Worm (Caenorhabditis elegans) whole organism, L2 larva: ENCODE results near the gene fzr-1.

ENCODE experiments used
- C34F6.9 ChIP-seq: fragments of 150-350 bp; optimal IDR thresholded peaks from 2 replicates; lab custom pipeline; 2014; ENCODE audit warnings: missing biosample characterization, missing genetic modification characterization
- F13H6.1 ChIP-seq: sonication (generic microtip); optimal IDR thresholded peaks from 2 replicates; lab custom pipeline; 2016; ENCODE audit warnings: missing genetic modification characterization, missing compliant biosample characterization
- R02D3.7 ChIP-seq: fragments of 150-350 bp; optimal IDR thresholded peaks from 2 replicates; lab custom pipeline; 2014; ENCODE audit warnings: missing biosample characterization, missing genetic modification characterization
- ZK546.5 ChIP-seq: sonication (generic microtip); optimal IDR thresholded peaks from 2 replicates; lab custom pipeline; 2017; ENCODE audit warnings: missing biosample characterization, missing genetic modification characterization
- alr-1 ChIP-seq: fragments of 150-350 bp; optimal IDR thresholded peaks from 2 replicates; lab custom pipeline; 2014; ENCODE audit warnings: missing biosample characterization, missing genetic modification characterization
- ama-1 ChIP-seq: fragments of 150-350 bp; optimal IDR thresholded peaks from 2 replicates; lab custom pipeline; 2018; ENCODE audit warnings: inconsistent platforms
- blmp-1 ChIP-seq: sonication (generic microtip); optimal IDR thresholded peaks from 2 replicates; lab custom pipeline; 2017; ENCODE audit warnings: missing genetic modification characterization, mild to moderate bottlenecking, missing compliant biosample characterization, antibody characterized with exemption, moderate library complexity; ENCODE audit not compliant: insufficient read depth
- ceh-82 ChIP-seq: fragments of 150-350 bp; optimal IDR thresholded peaks from 2 replicates; lab custom pipeline; 2014; ENCODE audit warnings: missing biosample characterization, missing genetic modification characterization
- elt-3 ChIP-seq: sonication (generic microtip); optimal IDR thresholded peaks from 2 replicates; lab custom pipeline; 2017; ENCODE audit warnings: missing biosample characterization, missing genetic modification characterization
- lin-11 ChIP-seq: fragments of 150-350 bp; sonication (generic microtip); optimal IDR thresholded peaks from 2 replicates; lab custom pipeline; 2014; ENCODE audit warnings: missing biosample characterization, missing genetic modification characterization, inconsistent platforms, mixed read lengths
- lin-13 ChIP-seq: fragments of 150-350 bp; optimal IDR thresholded peaks from 2 replicates; lab custom pipeline; 2014; ENCODE audit warnings: missing biosample characterization, missing genetic modification reagents, missing genetic modification characterization
- lin-39 ChIP-seq: fragments of 150-350 bp; optimal IDR thresholded peaks from 2 replicates; lab custom pipeline; 2014; ENCODE audit warnings: missing biosample characterization, missing genetic modification reagents, missing genetic modification characterization
- lsy-2 ChIP-seq, 2 experiments: fragments of 150-350 bp in 1 of 2; sonication (generic microtip) in 1 of 2; optimal IDR thresholded peaks; 2 replicates each; lab custom pipeline; 2014 to 2017; ENCODE audit warnings: missing biosample characterization in 2 of 2, missing genetic modification characterization in 2 of 2
- mbf-1 ChIP-seq: sonication (generic microtip); optimal IDR thresholded peaks from 2 replicates; lab custom pipeline; 2017; ENCODE audit warnings: missing biosample characterization, missing genetic modification characterization
- mdl-1 ChIP-seq, 2 experiments: fragments of 150-350 bp in 1 of 2; sonication (generic microtip) in 1 of 2; optimal IDR thresholded peaks; 2 replicates each; lab custom pipeline; 2017; ENCODE audit warnings: missing biosample characterization in 2 of 2, missing genetic modification characterization in 2 of 2
- nhr-129 ChIP-seq: fragments of 150-350 bp; optimal IDR thresholded peaks from 2 replicates; lab custom pipeline; 2014; ENCODE audit warnings: missing biosample characterization, missing genetic modification characterization
- nhr-21 ChIP-seq: fragments of 150-350 bp; optimal IDR thresholded peaks from 2 replicates; lab custom pipeline; 2014; ENCODE audit warnings: missing biosample characterization, missing genetic modification characterization
- nhr-237 ChIP-seq: fragments of 150-350 bp; optimal IDR thresholded peaks from 2 replicates; lab custom pipeline; 2014; ENCODE audit warnings: missing biosample characterization, missing genetic modification characterization
- nhr-25 ChIP-seq: fragments of 150-350 bp; sonication (generic microtip); optimal IDR thresholded peaks from 3 replicates; lab custom pipeline; 2014; ENCODE audit warnings: missing biosample characterization, missing genetic modification characterization
- nhr-6 ChIP-seq: fragments of 150-350 bp; optimal IDR thresholded peaks from 2 replicates; lab custom pipeline; 2014; ENCODE audit warnings: missing biosample characterization, missing genetic modification characterization
- sem-4 ChIP-seq: fragments of 150-350 bp; optimal IDR thresholded peaks from 2 replicates; lab custom pipeline; 2014; ENCODE audit warnings: missing biosample characterization, missing genetic modification reagents, missing genetic modification characterization
- skn-1 ChIP-seq: sonication (generic microtip); optimal IDR thresholded peaks from 2 replicates; lab custom pipeline; 2017; ENCODE audit warnings: missing biosample characterization, missing genetic modification characterization
- sma-9 ChIP-seq, 2 experiments: fragments of 150-350 bp in 1 of 2; sonication (generic microtip) in 1 of 2; optimal IDR thresholded peaks; 2 replicates each; lab custom pipeline; 2014 to 2016; ENCODE audit warnings: missing genetic modification characterization in 2 of 2, mild to moderate bottlenecking in 1 of 2, missing biosample characterization in 1 of 2, missing compliant biosample characterization in 1 of 2, missing genetic modification reagents in 1 of 2, moderate library complexity in 1 of 2
- unc-39 ChIP-seq: fragments of 150-350 bp; optimal IDR thresholded peaks from 2 replicates; lab custom pipeline; 2014; ENCODE audit warnings: missing biosample characterization, missing genetic modification characterization
- ztf-1 ChIP-seq: fragments of 200-800 bp; sonication (Bioruptor generic); conservative IDR thresholded peaks from 2 replicates; pipeline ENCODE4 v1.3.6; 2022; ENCODE audit warnings: missing genetic modification characterization, missing compliant biosample characterization
- ztf-11 ChIP-seq: sonication (generic microtip); optimal IDR thresholded peaks from 2 replicates; lab custom pipeline; 2017; ENCODE audit warnings: missing biosample characterization, missing genetic modification characterization
- ztf-4 ChIP-seq: fragments of 150-350 bp; optimal IDR thresholded peaks from 2 replicates; lab custom pipeline; 2014; ENCODE audit warnings: missing biosample characterization, missing genetic modification characterization

fzr-1 gene

DNA sequence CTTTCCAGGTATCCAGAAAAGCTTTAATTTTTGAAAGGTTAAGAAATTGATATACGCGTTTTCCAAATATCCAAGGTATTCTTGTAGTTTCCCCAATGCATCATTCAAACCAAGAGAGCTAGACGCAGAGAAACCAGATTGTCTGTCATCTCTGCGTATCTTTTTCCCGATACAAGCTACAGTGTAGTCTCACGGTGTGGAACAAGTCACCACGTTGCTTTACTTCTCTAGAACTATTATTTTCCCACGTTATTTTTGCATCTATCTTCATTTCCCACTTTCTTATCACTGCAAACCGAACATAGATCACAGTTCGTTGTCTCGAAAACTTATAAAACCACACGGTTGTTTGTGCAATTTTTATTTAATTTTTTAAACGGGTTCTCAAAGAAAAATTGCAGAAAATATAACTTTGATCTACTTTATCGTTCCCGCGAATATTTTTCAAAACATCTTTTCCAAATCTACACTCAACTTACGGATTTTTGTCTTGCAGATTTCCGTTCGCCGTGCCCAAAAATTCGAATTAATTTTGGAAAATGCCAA is 12.0 kb upstream of the fzr-1 start, which contains the start of gene gstk-1 (continued):
- no peak for TF ChIP-seq ama-1 (lab: Kevin White, UChicago)
- TF ChIP-seq skn-1 (tag; lab: Kevin White, UChicago): no peak
- no peak for TF ChIP-seq ztf-11 (tag; lab: Kevin White, UChicago)

- TF ChIP-seq nhr-129 (peak; percentile 18), R02D3.7 (no peak), sma-9 (GFP tag; optimal IDR thresholded peaks at IDR 0.05; lab: Kevin White, UChicago) (peak; percentile 17), sma-9 (tag; optimal IDR thresholded peaks at IDR 0.05; lab: Kevin White, UChicago) (no peak)
- TF ChIP-seq, all 48 proteins: peak for 2
Observed at ce11 chrII:9655530-9656139, 11.4 kb upstream of the fzr-1 start, which contains the start of gene ZK1307.1. TSS of gene ZK1307.1 (minus strand) at chrII:9655580.

DNA sequence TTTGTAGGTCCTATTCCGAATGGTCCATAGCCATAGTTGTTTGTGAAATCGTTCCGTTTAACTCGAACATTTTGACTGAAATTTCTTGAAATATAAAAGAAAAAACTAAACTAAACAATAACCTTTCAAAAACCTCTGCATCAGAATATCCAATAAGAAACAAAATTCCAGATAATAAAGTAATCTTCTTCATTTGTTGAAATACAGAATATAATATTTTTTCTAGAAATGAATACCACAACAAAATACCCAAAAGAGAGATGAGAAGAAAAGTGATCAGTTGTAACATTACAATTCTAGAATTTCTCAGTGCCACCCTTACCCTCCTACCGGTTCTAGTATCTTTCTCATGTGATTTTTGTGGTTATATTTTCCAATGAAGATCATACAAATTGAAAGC is 9.4 kb upstream of the fzr-1 start, which contains the start of gene ZK1307.2:
Gene ZK1307.2 (minus strand): TSS at position 274 of the 400 bp plus-strand sequence.
- TF ChIP-seq mdl-1 (tag; optimal IDR thresholded peaks at IDR 0.05; lab: Kevin White, UChicago) (no peak), nhr-25 (tag; lab: Kevin White, UChicago) (peak; percentile 32)

ce11 chrII:9652919-9653318 is 8.7 kb upstream of the fzr-1 start, which contains the start of gene ZK1307.3:
TSS of gene ZK1307.3 (minus strand) at chrII:9653019.
- no peak for TF ChIP-seq ZK546.5 (tag; lab: Kevin White, UChicago)
- no peak for TF ChIP-seq lin-39 (tag; lab: Kevin White, UChicago)
- no peak for TF ChIP-seq elt-3 (tag; lab: Kevin White, UChicago)
- no peak for TF ChIP-seq unc-39 (tag; lab: Kevin White, UChicago)
- TF ChIP-seq nhr-6 (tag; lab: Kevin White, UChicago): no peak
- TF ChIP-seq lin-11 (tag; lab: Kevin White, UChicago): no peak
- no peak for TF ChIP-seq nhr-237 (tag; lab: Kevin White, UChicago)
- TF ChIP-seq, all 48 proteins: peak for 0

DNA sequence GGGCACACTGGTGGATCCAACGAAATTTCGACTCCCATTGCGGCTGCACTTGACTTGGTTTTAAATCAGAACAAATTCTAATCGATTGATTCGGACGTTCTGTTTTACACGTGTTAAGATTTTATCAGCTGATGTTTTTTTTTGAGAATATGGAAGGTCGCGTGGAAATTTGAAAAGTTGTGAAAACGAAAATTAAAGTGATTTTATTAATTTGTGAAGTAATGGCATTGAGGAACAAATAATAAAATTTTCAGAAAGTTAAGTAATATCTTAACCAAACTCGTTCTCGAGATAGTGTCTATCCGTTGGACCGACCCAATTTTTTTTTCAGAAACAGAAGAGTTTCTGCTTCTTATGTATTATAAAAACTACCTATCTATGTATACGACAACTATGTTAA is 7.4 kb upstream of the fzr-1 start, which contains the start of gene ZK1307.4:
Gene ZK1307.4 (minus strand): TSS at position 101 of the 400 bp plus-strand sequence.
- TF ChIP-seq C34F6.9 (tag; lab: Kevin White, UChicago): no peak
- TF ChIP-seq alr-1 (tag; lab: Kevin White, UChicago): no peak
- no peak for TF ChIP-seq ZK546.5 (tag; lab: Kevin White, UChicago)
- TF ChIP-seq lin-11 (tag; lab: Kevin White, UChicago): no peak
- no peak for TF ChIP-seq blmp-1 (tag; lab: Kevin White, UChicago)
- no peak for TF ChIP-seq ceh-82 (tag; lab: Kevin White, UChicago)
- no peak for TF ChIP-seq F13H6.1 (tag; lab: Kevin White, UChicago)
- no peak for TF ChIP-seq ztf-1 (GFP tag; lab: Robert Waterston, UW)
- no peak for TF ChIP-seq nhr-21 (tag; lab: Kevin White, UChicago)
- no peak for TF ChIP-seq lin-13 (GFP tag; lab: Kevin White, UChicago)
- no peak for TF ChIP-seq nhr-129
- TF ChIP-seq lsy-2 (tag; optimal IDR thresholded peaks at IDR 0.05; lab: Kevin White, UChicago): no peak
- TF ChIP-seq mbf-1 (tag; lab: Kevin White, UChicago): no peak

- TF ChIP-seq ztf-4 (tag; lab: Kevin White, UChicago): no peak
- TF ChIP-seq ztf-11 (tag; lab: Kevin White, UChicago): no peak
- no peak for TF ChIP-seq lsy-2 (tag; optimal IDR thresholded peaks at IDR 0.05; lab: Kevin White, UChicago)
- no peak for TF ChIP-seq nhr-21 (tag; lab: Kevin White, UChicago)
- TF ChIP-seq sem-4 (tag; lab: Kevin White, UChicago): no peak
- no peak for TF ChIP-seq unc-39 (tag; lab: Kevin White, UChicago)
Observed at ce11 chrII:9649191-9649590, 4.9 kb upstream of the fzr-1 start, which contains the start of gene ZK1307.9. TSS of gene ZK1307.9 (plus strand) at chrII:9649491.
